Fruit fly (Drosophila melanogaster) whole organism, prepupa: ENCODE results near the gene CG31551.

Experiments used
- Hr38 ChIP-seq: sonication (Bioruptor generic); optimal IDR thresholded peaks from 2 replicates; lab custom pipeline; 2016; ENCODE audit warnings: missing biosample characterization, missing genetic modification characterization
- Met ChIP-seq: fragments of 200-800 bp; sonication (Bioruptor generic); optimal IDR thresholded peaks from 3 replicates; lab custom pipeline; 2016; ENCODE audit warnings: missing biosample characterization, missing genetic modification characterization
- Sox14 ChIP-seq: fragments of 200-800 bp; sonication (Bioruptor generic); optimal IDR thresholded peaks from 3 replicates; lab custom pipeline; 2016; ENCODE audit warnings: missing biosample characterization, missing genetic modification characterization
- cyc ChIP-seq: fragments of 200-800 bp; sonication (Bioruptor generic); optimal IDR thresholded peaks from 3 replicates; lab custom pipeline; 2016; ENCODE audit warnings: missing biosample characterization, missing genetic modification characterization
- dac ChIP-seq: fragments of 200-800 bp; sonication (Bioruptor generic); optimal IDR thresholded peaks from 2 replicates; lab custom pipeline; 2017; ENCODE audit warnings: missing biosample characterization, mild to moderate bottlenecking, missing genetic modification characterization

dm6 chr3R:5658984-5659802, 31.5 kb downstream of the CG31551 start:
- TF ChIP-seq Met (GFP tag; lab: Kevin White, UChicago): no peak
- no peak for TF ChIP-seq Hr38 (GFP tag; lab: Kevin White, UChicago)
- TF ChIP-seq Sox14 (GFP tag; lab: Kevin White, UChicago): no peak
- no peak for TF ChIP-seq dac
- TF ChIP-seq cyc (GFP tag; lab: Kevin White, UChicago): peak; percentile 2
